Worm (Caenorhabditis elegans): Measurements from ENCODE around the gene flp-1.

Gene flp-1

ce11 chrIV:9114078-9114477 is 30.4 kb upstream of the flp-1 start:
- TF ChIP-seq irx-1 (tag; optimal IDR thresholded peaks at IDR 0.05), result no peak
- no peak for TF ChIP-seq C04F5.9 (tag; optimal IDR thresholded peaks at IDR 0.05)
- no peak for TF ChIP-seq hlh-17 (GFP tag; optimal IDR thresholded peaks at IDR 0.05; ENCODE audit: borderline replicate concordance)
- TF ChIP-seq nhr-84 (tag; optimal IDR thresholded peaks at IDR 0.05), result no peak
- TF ChIP-seq hlh-4 (tag; optimal IDR thresholded peaks at IDR 0.05), result no peak
- TF ChIP-seq lin-35 (GFP tag; optimal IDR thresholded peaks at IDR 0.05), result no peak
- no peak for TF ChIP-seq fos-1 (tag; optimal IDR thresholded peaks at IDR 0.05)
- TF ChIP-seq vab-15 (tag; optimal IDR thresholded peaks at IDR 0.05), result no peak
- no peak for TF ChIP-seq egl-27 (tag; optimal IDR thresholded peaks at IDR 0.05)
- no peak for TF ChIP-seq nhr-90 (tag; optimal IDR thresholded peaks at IDR 0.05; ENCODE audit: poor library complexity)
- no peak for TF ChIP-seq swsn-7 (tag; optimal IDR thresholded peaks at IDR 0.05)
- no peak for TF ChIP-seq C16A3.4 (tag; optimal IDR thresholded peaks at IDR 0.05)
- no peak for TF ChIP-seq ets-5 (GFP tag; IDR thresholded peaks at IDR 0.05)
- no peak for TF ChIP-seq C34B4.2 (tag; optimal IDR thresholded peaks at IDR 0.05)
- no peak for TF ChIP-seq efl-3 (GFP tag; optimal IDR thresholded peaks at IDR 0.05)
- no peak for TF ChIP-seq snu-23 (GFP tag; optimal IDR thresholded peaks at IDR 0.05)
- TF ChIP-seq F16B12.6 (tag; optimal IDR thresholded peaks at IDR 0.05), result no peak
- TF ChIP-seq snpc-4 (tag; optimal IDR thresholded peaks at IDR 0.05), result no peak
- TF ChIP-seq nhr-237 (tag; optimal IDR thresholded peaks at IDR 0.05), result no peak

ce11 chrIV:9116452-9116851 is 28.1 kb upstream of the flp-1 start:
- TF ChIP-seq elt-2 (tag; optimal IDR thresholded peaks at IDR 0.05) (peak; percentile 46), vab-15 (tag; optimal IDR thresholded peaks at IDR 0.05) (no peak), lin-35 (GFP tag; optimal IDR thresholded peaks at IDR 0.05) (no peak), efl-1 (optimal IDR thresholded peaks at IDR 0.05) (no peak), efl-1 (GFP tag; optimal IDR thresholded peaks at IDR 0.05 in 1 of 2) (peak in 1 of 2 experiments; percentile 46)

- TF ChIP-seq fkh-8 (tag; optimal IDR thresholded peaks at IDR 0.05) (no peak), mef-2 (tag; optimal IDR thresholded peaks at IDR 0.05) (no peak), fos-1 (tag; optimal IDR thresholded peaks at IDR 0.05) (no peak), unc-130 (tag; optimal IDR thresholded peaks at IDR 0.05) (no peak), C34B4.2 (tag; optimal IDR thresholded peaks at IDR 0.05) (no peak), mdl-1 (tag; optimal IDR thresholded peaks at IDR 0.05) (no peak), elt-3 (tag; optimal IDR thresholded peaks at IDR 0.05) (no peak), swsn-7 (tag; optimal IDR thresholded peaks at IDR 0.05) (no peak), zip-4 (GFP tag; optimal IDR thresholded peaks at IDR 0.05) (no peak), nhr-19 (GFP tag; conservative IDR thresholded peaks at IDR 0.05) (no peak), fkh-10 (GFP tag; optimal IDR thresholded peaks at IDR 0.05) (no peak), ces-1 (GFP tag; optimal IDR thresholded peaks at IDR 0.05) (no peak), ztf-11 (tag; optimal IDR thresholded peaks at IDR 0.05) (no peak)
These were observed 26.8 kb upstream of the flp-1 start for ce11 chrIV:9117700-9118099.

ce11 chrIV:9118348-9118747 is 26.2 kb upstream of the flp-1 start:
- TF ChIP-seq efl-1 (optimal IDR thresholded peaks at IDR 0.05) (no peak), efl-1 (GFP tag; optimal IDR thresholded peaks at IDR 0.05 in 1 of 2) (peak in 1 of 2 experiments; percentile 42), nhr-77 (tag; optimal IDR thresholded peaks at IDR 0.05) (no peak), tlp-1 (tag; optimal IDR thresholded peaks at IDR 0.05) (no peak), nhr-84 (tag; optimal IDR thresholded peaks at IDR 0.05) (no peak), nhr-12 (tag; optimal IDR thresholded peaks at IDR 0.05) (no peak), unc-98 (GFP tag; IDR thresholded peaks at IDR 0.05) (no peak), elt-2 (tag; optimal IDR thresholded peaks at IDR 0.05) (peak; percentile 41)

ce11 chrIV:9118792-9119191 is 25.7 kb upstream of the flp-1 start, which contains the start of gene nrfl-1:
nrfl-1 (plus strand) TSS chrIV:9119092.
- no peak for TF ChIP-seq fkh-4 (tag; optimal IDR thresholded peaks at IDR 0.05; ENCODE audit: borderline replicate concordance)
- no peak for TF ChIP-seq elt-2 (tag; optimal IDR thresholded peaks at IDR 0.05)
- TF ChIP-seq unc-62 (GFP tag; optimal IDR thresholded peaks at IDR 0.05), result no peak
- TF ChIP-seq ceh-90 (tag; optimal IDR thresholded peaks at IDR 0.05), result no peak
- TF ChIP-seq aly-2 (tag; optimal IDR thresholded peaks at IDR 0.05), result no peak
- TF ChIP-seq elt-3 (tag; optimal IDR thresholded peaks at IDR 0.05), result no peak

Measured in whole organism, L1 larva.